Fruit fly (Drosophila melanogaster) whole organism, embryonic: ENCODE data around the gene Dus1.

ENCODE experiments used
- CG11504 ChIP-seq: fragments of 200-800 bp; sonication (Bioruptor generic); optimal IDR thresholded peaks from 3 replicates; lab custom pipeline; 2019; ENCODE audit warnings: missing biosample characterization, mild to moderate bottlenecking, missing genetic modification characterization, moderate library complexity
- CG12942 ChIP-seq: fragments of 200-800 bp; sonication (Bioruptor generic); optimal IDR thresholded peaks from 3 replicates; lab custom pipeline; 2016; ENCODE audit warnings: missing biosample characterization, missing genetic modification characterization
- CG17568 ChIP-seq: fragments of 200-800 bp; sonication (Bioruptor generic); optimal IDR thresholded peaks from 2 replicates; lab custom pipeline; 2018; ENCODE audit warnings: missing biosample characterization, mild to moderate bottlenecking, missing genetic modification characterization, moderate library complexity
- CG2120 ChIP-seq: fragments of 200-800 bp; sonication (Bioruptor generic); optimal IDR thresholded peaks from 3 replicates; lab custom pipeline; 2016; ENCODE audit warnings: missing biosample characterization, missing genetic modification characterization
- CG4282 ChIP-seq: fragments of 200-800 bp; sonication (Bioruptor generic); optimal IDR thresholded peaks from 2 replicates; lab custom pipeline; 2016; ENCODE audit warnings: missing biosample characterization, missing genetic modification characterization
- CG6791 ChIP-seq: fragments of 200-800 bp; sonication (Bioruptor generic); IDR thresholded peaks from 3 replicates; pipeline ENCODE4 v1.3.6; 2022; ENCODE audit warnings: missing biosample characterization, missing genetic modification characterization; ENCODE audit not compliant: partially characterized antibody
- CkIIα-i1 ChIP-seq: fragments of 200-800 bp; sonication (Bioruptor generic); IDR thresholded peaks from 2 replicates; pipeline ENCODE4 v1.3.6; 2022; ENCODE audit warnings: missing biosample characterization, missing genetic modification characterization
- Drgx ChIP-seq: fragments of 200-800 bp; sonication (Bioruptor generic); IDR thresholded peaks from 2 replicates; pipeline ENCODE4 v1.3.6; 2022; ENCODE audit warnings: missing biosample characterization, missing genetic modification characterization
- Neu2 ChIP-seq: fragments of 200-800 bp; sonication (Bioruptor generic); optimal IDR thresholded peaks from 3 replicates; lab custom pipeline; 2016; ENCODE audit warnings: missing biosample characterization, missing genetic modification characterization, borderline replicate concordance
- ash1 ChIP-seq: fragments of 200-800 bp; sonication (Bioruptor generic); optimal IDR thresholded peaks from 2 replicates; lab custom pipeline; 2018; ENCODE audit warnings: missing biosample characterization, mild to moderate bottlenecking, missing genetic modification characterization
- row ChIP-seq: fragments of 200-800 bp; sonication (Bioruptor generic); IDR thresholded peaks from 3 replicates; pipeline ENCODE4 v1.3.6; 2022; ENCODE audit warnings: missing biosample characterization, missing genetic modification characterization
- sd ChIP-seq: fragments of 200-800 bp; sonication (Bioruptor generic); optimal IDR thresholded peaks from 3 replicates; lab custom pipeline; 2018; ENCODE audit warnings: missing biosample characterization, mild to moderate bottlenecking, missing genetic modification characterization, moderate library complexity
- wor ChIP-seq: fragments of 200-800 bp; sonication (Bioruptor generic); IDR thresholded peaks from 2 replicates; pipeline ENCODE4 v1.3.6; 2022; ENCODE audit warnings: missing biosample characterization, missing genetic modification characterization

DNA sequence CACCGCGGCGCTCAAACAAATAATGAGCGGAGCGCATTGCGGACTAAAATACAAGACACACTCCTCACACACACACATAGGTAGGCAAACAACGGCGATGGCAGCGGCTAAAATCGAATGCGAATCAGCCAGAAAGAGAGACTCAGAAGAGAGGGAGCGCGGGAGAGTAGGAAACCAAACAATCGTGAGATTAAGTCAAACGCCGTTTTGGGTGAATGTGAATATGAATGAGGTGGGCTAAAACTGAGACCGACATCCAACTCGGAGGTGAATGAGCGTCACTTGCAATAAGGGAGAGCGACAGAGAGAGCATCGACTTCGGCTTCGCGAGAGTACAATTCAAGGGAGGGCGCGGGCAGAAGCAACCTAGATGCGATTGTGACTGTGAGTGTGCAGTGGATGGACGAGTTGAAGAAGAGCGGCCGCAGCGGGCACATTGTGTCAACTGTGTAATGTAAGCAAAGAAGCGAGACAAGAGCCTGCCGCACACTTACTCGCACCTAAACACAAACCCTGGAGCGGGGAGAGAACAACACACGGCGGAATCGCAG lies 49.5 kb downstream of the Dus1 start:
- TF ChIP-seq CG17568: no peak
- no peak for TF ChIP-seq ash1 (GFP tag; lab: Kevin White, UChicago)
- no peak for TF ChIP-seq row (GFP tag; lab: Robert Waterston, UW)
- TF ChIP-seq sd (tag; lab: Kevin White, UChicago): peak; percentile 27
- TF ChIP-seq CG11504 (tag; lab: Kevin White, UChicago): no peak
- TF ChIP-seq CG12942 (GFP tag; lab: Kevin White, UChicago): no peak
- TF ChIP-seq CG2120 (GFP tag; lab: Kevin White, UChicago): no peak
- TF ChIP-seq Drgx (GFP tag; lab: Robert Waterston, UW): no peak
- no peak for TF ChIP-seq CG4282 (GFP tag; lab: Kevin White, UChicago)
- no peak for TF ChIP-seq wor (GFP tag; lab: Robert Waterston, UW)
- no peak for TF ChIP-seq CkIIα-i1 (GFP tag; lab: Robert Waterston, UW)
- TF ChIP-seq CG6791 (GFP tag; lab: Robert Waterston, UW): no peak
- no peak for TF ChIP-seq Neu2 (GFP tag; lab: Kevin White, UChicago)
